Worm (Caenorhabditis elegans) whole organism, young adult: ENCODE measurements around the gene dhhc-1.

Experiments used
- B0261.1 ChIP-seq: sonication (generic microtip); optimal IDR thresholded peaks from 2 replicates; lab custom pipeline; 2016; ENCODE audit warnings: mild to moderate bottlenecking, missing genetic modification characterization, moderate library complexity, missing compliant biosample characterization
- F22D6.2 ChIP-seq: sonication (generic microtip); optimal IDR thresholded peaks from 2 replicates; lab custom pipeline; 2016; ENCODE audit warnings: mild to moderate bottlenecking, missing genetic modification characterization, missing compliant biosample characterization
- F33H1.4 ChIP-seq: fragments of 200-800 bp; sonication (Bioruptor generic); IDR thresholded peaks from 2 replicates; pipeline ENCODE4 v1.3.6; 2022; ENCODE audit warnings: missing genetic modification reagents, missing genetic modification characterization, missing compliant biosample characterization
- F52B5.7 ChIP-seq: sonication (generic microtip); optimal IDR thresholded peaks from 2 replicates; lab custom pipeline; 2016; ENCODE audit warnings: mild to moderate bottlenecking, missing genetic modification characterization, missing compliant biosample characterization
- F55B11.4 ChIP-seq: sonication (generic microtip); optimal IDR thresholded peaks from 2 replicates; lab custom pipeline; 2016; ENCODE audit warnings: missing compliant biosample characterization, missing genetic modification characterization, borderline replicate concordance; ENCODE audit not compliant: insufficient read depth
- F57A8.1 ChIP-seq: fragments of 200-800 bp; sonication (Bioruptor generic); optimal IDR thresholded peaks from 2 replicates; lab custom pipeline; 2018; ENCODE audit warnings: mild to moderate bottlenecking, missing genetic modification characterization, moderate library complexity, missing compliant biosample characterization
- Y53F4B.3 ChIP-seq: fragments of 200-800 bp; sonication (Bioruptor generic); IDR thresholded peaks from 2 replicates; pipeline ENCODE4 v1.3.6; 2022; ENCODE audit warnings: missing genetic modification reagents, missing genetic modification characterization, missing compliant biosample characterization
- attf-3 ChIP-seq: fragments of 200-800 bp; sonication (Bioruptor generic); conservative IDR thresholded peaks from 2 replicates; pipeline ENCODE4 v1.3.6; 2022; ENCODE audit warnings: missing genetic modification reagents, missing genetic modification characterization, missing compliant biosample characterization
- bed-1 ChIP-seq: fragments of 200-800 bp; sonication (Bioruptor generic); IDR thresholded peaks from 2 replicates; pipeline ENCODE4 v1.3.6; 2022; ENCODE audit warnings: missing genetic modification reagents, missing genetic modification characterization, missing compliant biosample characterization
- bed-2 ChIP-seq: fragments of 200-800 bp; sonication (Bioruptor generic); IDR thresholded peaks from 2 replicates; pipeline ENCODE4 v1.3.6; 2022; ENCODE audit warnings: missing genetic modification reagents, missing genetic modification characterization, missing compliant biosample characterization
- ccch-3 ChIP-seq: fragments of 200-800 bp; sonication (Bioruptor generic); optimal IDR thresholded peaks from 2 replicates; lab custom pipeline; 2018; ENCODE audit warnings: mild to moderate bottlenecking, missing genetic modification characterization, missing compliant biosample characterization
- ceh-27 ChIP-seq: fragments of 200-800 bp; sonication (Bioruptor generic); optimal IDR thresholded peaks from 2 replicates; lab custom pipeline; 2018; ENCODE audit warnings: mild to moderate bottlenecking, missing genetic modification characterization, moderate library complexity, missing compliant biosample characterization
- die-1 ChIP-seq: sonication (generic microtip); optimal IDR thresholded peaks from 2 replicates; lab custom pipeline; 2016; ENCODE audit warnings: missing genotype, mild to moderate bottlenecking, missing genetic modification characterization, missing compliant biosample characterization
- efl-1 ChIP-seq: fragments of 150-350 bp; optimal IDR thresholded peaks from 2 replicates; lab custom pipeline; 2014; ENCODE audit warnings: missing biosample characterization, missing genetic modification reagents, missing genetic modification characterization
- egl-18 ChIP-seq: fragments of 200-800 bp; sonication (Bioruptor generic); IDR thresholded peaks from 2 replicates; pipeline ENCODE4 v1.3.6; 2022; ENCODE audit warnings: missing genetic modification reagents, missing genetic modification characterization, missing compliant biosample characterization
- egl-44 ChIP-seq: fragments of 200-800 bp; sonication (Bioruptor generic); IDR thresholded peaks from 2 replicates; pipeline ENCODE4 v1.3.6; 2022; ENCODE audit warnings: missing genetic modification reagents, missing genetic modification characterization, missing compliant biosample characterization
- egrh-3 ChIP-seq: fragments of 200-800 bp; sonication (Bioruptor generic); IDR thresholded peaks from 2 replicates; pipeline ENCODE4 v1.3.6; 2022; ENCODE audit warnings: missing genetic modification reagents, missing genetic modification characterization, missing compliant biosample characterization
- ets-4 ChIP-seq: fragments of 200-800 bp; sonication (Bioruptor generic); optimal IDR thresholded peaks from 2 replicates; lab custom pipeline; 2018; ENCODE audit warnings: mild to moderate bottlenecking, missing genetic modification characterization, missing compliant biosample characterization
- fkh-3 ChIP-seq: sonication (generic microtip); optimal IDR thresholded peaks from 2 replicates; lab custom pipeline; 2016; ENCODE audit warnings: mild to moderate bottlenecking, missing genetic modification characterization, missing compliant biosample characterization
- gei-17 ChIP-seq: fragments of 200-800 bp; sonication (Bioruptor generic); optimal IDR thresholded peaks from 2 replicates; lab custom pipeline; 2018; ENCODE audit warnings: mild to moderate bottlenecking, missing genetic modification characterization, missing compliant biosample characterization
- hlh-26 ChIP-seq: fragments of 200-800 bp; sonication (Bioruptor generic); conservative IDR thresholded peaks from 2 replicates; pipeline ENCODE4 v1.3.6; 2022; ENCODE audit warnings: missing genetic modification reagents, missing genetic modification characterization, missing compliant biosample characterization
- hmg-1.2 ChIP-seq: fragments of 200-800 bp; sonication (Bioruptor generic); IDR thresholded peaks from 2 replicates; pipeline ENCODE4 v1.3.6; 2022; ENCODE audit warnings: missing genetic modification reagents, missing genetic modification characterization, missing compliant biosample characterization
- hrde-1 ChIP-seq: sonication (generic microtip); optimal IDR thresholded peaks from 2 replicates; lab custom pipeline; 2016; ENCODE audit warnings: missing genetic modification characterization, mild to moderate bottlenecking, missing compliant biosample characterization, moderate library complexity, missing genotype, missing genetic modification reagents, borderline replicate concordance
- lin-26 ChIP-seq: fragments of 200-800 bp; sonication (Bioruptor generic); IDR thresholded peaks from 2 replicates; pipeline ENCODE4 v1.3.6; 2022; ENCODE audit warnings: missing genetic modification reagents, missing genetic modification characterization, missing compliant biosample characterization
- madf-3 ChIP-seq: fragments of 200-800 bp; sonication (Bioruptor generic); IDR thresholded peaks from 2 replicates; pipeline ENCODE4 v1.3.6; 2022; ENCODE audit warnings: missing genetic modification reagents, missing genetic modification characterization, missing compliant biosample characterization
- nhr-120 ChIP-seq: fragments of 200-800 bp; sonication (Bioruptor generic); IDR thresholded peaks from 2 replicates; pipeline ENCODE4 v1.3.6; 2022; ENCODE audit warnings: missing genetic modification characterization, missing compliant biosample characterization
- nhr-179 ChIP-seq: sonication (generic microtip); optimal IDR thresholded peaks from 2 replicates; lab custom pipeline; 2016; ENCODE audit warnings: mild to moderate bottlenecking, missing genetic modification characterization, missing compliant biosample characterization
- nhr-80 ChIP-seq: sonication (generic microtip); optimal IDR thresholded peaks from 2 replicates; lab custom pipeline; 2016; ENCODE audit warnings: missing genetic modification characterization, missing compliant biosample characterization
- rcor-1 ChIP-seq: fragments of 200-800 bp; sonication (Bioruptor generic); IDR thresholded peaks from 2 replicates; pipeline ENCODE4 v1.3.6; 2022; ENCODE audit warnings: missing genetic modification reagents, missing genetic modification characterization, missing compliant biosample characterization
- repo-1 ChIP-seq: sonication (generic microtip); optimal IDR thresholded peaks from 2 replicates; lab custom pipeline; 2017; ENCODE audit warnings: mild to moderate bottlenecking, missing genetic modification characterization, missing compliant biosample characterization
- sdz-38 ChIP-seq: sonication (generic microtip); optimal IDR thresholded peaks from 2 replicates; lab custom pipeline; 2016; ENCODE audit warnings: missing genotype, missing genetic modification characterization, missing compliant biosample characterization
- snpc-1.1 ChIP-seq: sonication (generic microtip); optimal IDR thresholded peaks from 2 replicates; lab custom pipeline; 2017; ENCODE audit warnings: missing genetic modification characterization, mild to moderate bottlenecking, missing compliant biosample characterization, antibody characterized with exemption, moderate library complexity, missing genotype, missing genetic modification reagents; ENCODE audit not compliant: insufficient read depth
- snpc-1.3 ChIP-seq: sonication (generic microtip); optimal IDR thresholded peaks from 2 replicates; lab custom pipeline; 2017; ENCODE audit warnings: missing genetic modification characterization, mild to moderate bottlenecking, missing compliant biosample characterization, antibody characterized with exemption, moderate library complexity, missing genotype, missing genetic modification reagents; ENCODE audit not compliant: insufficient read depth
- snpc-4 ChIP-seq, 5 experiments: fragments of 150-350 bp in 1 of 5; sonication (generic microtip) in 4 of 5; optimal IDR thresholded peaks; 2 replicates each; lab custom pipeline; 2014 to 2018; ENCODE audit warnings: missing genetic modification characterization in 5 of 5, missing biosample characterization in 3 of 5, antibody characterized with exemption in 2 of 5, mild to moderate bottlenecking in 2 of 5, missing compliant biosample characterization in 2 of 5, missing genotype in 2 of 5, moderate library complexity in 2 of 5, missing genetic modification reagents in 1 of 5
- tbp1 ChIP-seq: fragments of 200-800 bp; sonication (Bioruptor generic); optimal IDR thresholded peaks from 2 replicates; lab custom pipeline; 2018; ENCODE audit warnings: mild to moderate bottlenecking, missing genetic modification characterization, missing compliant biosample characterization
- zfh-2 ChIP-seq: fragments of 200-800 bp; sonication (Bioruptor generic); conservative IDR thresholded peaks from 2 replicates; pipeline ENCODE4 v1.3.6; 2022; ENCODE audit warnings: missing genetic modification reagents, missing genetic modification characterization, missing compliant biosample characterization
- zim-3 ChIP-seq: sonication (generic microtip); optimal IDR thresholded peaks from 2 replicates; lab custom pipeline; 2017; ENCODE audit warnings: mild to moderate bottlenecking, missing genetic modification characterization, moderate library complexity, missing compliant biosample characterization

dhhc-1 gene

DNA sequence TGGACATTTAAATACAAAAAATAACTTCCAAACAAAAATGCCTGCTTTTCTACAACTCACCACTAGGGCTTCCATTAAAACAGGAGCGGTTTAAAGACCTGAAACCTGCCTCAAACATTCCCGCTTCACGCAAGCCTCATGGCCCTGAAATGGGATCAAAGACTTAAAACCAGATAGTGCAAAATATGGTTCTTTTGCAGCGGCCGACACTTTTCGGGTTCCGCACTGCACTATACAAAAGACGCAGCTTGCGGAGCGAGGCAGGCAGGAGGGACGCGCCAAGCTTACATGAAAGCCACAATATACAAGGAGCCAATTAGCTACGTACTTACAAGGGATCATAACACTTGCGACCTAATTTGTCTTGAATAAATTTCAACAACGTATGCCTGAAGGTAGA lies 26.7 kb downstream of the dhhc-1 start:
- TF ChIP-seq F22D6.2 (tag; lab: Kevin White, UChicago) = no peak
- TF ChIP-seq snpc-1.1 (tag; lab: Kevin White, UChicago) = peak; percentile 22
- no peak for TF ChIP-seq madf-3 (GFP tag; lab: Robert Waterston, UW)
- TF ChIP-seq snpc-4 (GFP tag; optimal IDR thresholded peaks at IDR 0.05; lab: Kevin White, UChicago) = peak; percentile 29
- peak in 2 of 4 experiments; percentile 88 to 91 for TF ChIP-seq snpc-4 (tag; optimal IDR thresholded peaks at IDR 0.05; lab: Kevin White, UChicago)
- peak; percentile 35; the same call in 1 of the 2 replicates for TF ChIP-seq hmg-1.2 (GFP tag; lab: Robert Waterston, UW)
- no peak for TF ChIP-seq snpc-1.3 (tag; lab: Kevin White, UChicago)
- no peak for TF ChIP-seq rcor-1 (GFP tag; lab: Robert Waterston, UW)
- TF ChIP-seq nhr-80 = no peak
- no peak for TF ChIP-seq bed-1 (GFP tag; lab: Robert Waterston, UW)
- TF ChIP-seq sdz-38 (tag; lab: Kevin White, UChicago) = no peak
- no peak for TF ChIP-seq die-1 (tag; lab: Kevin White, UChicago)
- TF ChIP-seq ceh-27 (GFP tag; lab: Kevin White, UChicago) = no peak

DNA sequence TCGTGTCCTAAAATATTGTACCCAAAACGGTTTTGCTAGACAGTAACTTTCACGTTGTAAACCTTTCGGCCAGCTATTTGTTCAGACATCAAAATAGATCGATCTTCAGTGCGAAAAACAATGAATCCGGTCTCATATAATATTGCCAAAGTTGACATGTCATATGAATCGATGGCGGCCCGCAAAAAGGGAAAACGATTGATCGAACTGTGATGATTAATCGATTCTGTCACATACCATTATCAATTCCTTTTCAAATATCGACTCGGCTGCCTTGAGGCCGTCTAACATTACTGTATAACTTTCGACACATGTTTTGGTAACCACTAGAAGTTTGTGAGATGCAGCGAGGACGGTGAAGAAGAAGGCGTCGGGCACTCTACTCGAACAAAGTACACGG lies 27.3 kb downstream of the dhhc-1 start:
- TF ChIP-seq Y53F4B.3 (GFP tag; lab: Robert Waterston, UW) = no peak
- TF ChIP-seq tbp1 (GFP tag; lab: Kevin White, UChicago) = no peak
- TF ChIP-seq ccch-3 = no peak
- no peak for TF ChIP-seq nhr-179 (tag; lab: Kevin White, UChicago)
- no peak for TF ChIP-seq B0261.1
- no peak for TF ChIP-seq hrde-1 (tag; lab: Kevin White, UChicago)

DNA sequence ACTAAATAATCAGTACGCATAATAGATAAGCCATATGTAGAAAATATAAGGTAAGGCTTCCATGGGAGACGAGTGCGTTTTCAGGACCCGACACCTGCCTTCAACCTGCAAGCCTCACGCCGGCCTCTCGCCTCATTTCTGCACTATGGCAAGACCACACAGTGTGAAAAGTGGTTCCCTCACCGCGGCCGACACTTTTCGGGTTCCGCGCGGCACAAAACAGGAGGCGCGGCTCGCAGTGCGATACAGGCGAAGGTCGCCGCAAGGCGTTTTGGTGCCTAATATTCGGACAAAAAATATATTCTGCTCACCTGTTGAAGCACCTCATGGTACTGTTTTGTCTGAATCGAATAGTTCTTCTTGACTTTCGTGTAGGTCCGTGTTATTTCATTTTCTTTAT lies 30.1 kb downstream of the dhhc-1 start:
- TF ChIP-seq snpc-1.1 (tag; lab: Kevin White, UChicago) (peak; percentile 67), snpc-4 (GFP tag; optimal IDR thresholded peaks at IDR 0.05; lab: Kevin White, UChicago) (peak; percentile 51), snpc-4 (tag; optimal IDR thresholded peaks at IDR 0.05; lab: Kevin White, UChicago) (peak in 3 of 4 experiments; percentile 50 to 88 (median 82)), fkh-3 (tag; lab: Kevin White, UChicago) (no peak), bed-2 (GFP tag; lab: Robert Waterston, UW) (no peak), egrh-3 (GFP tag; lab: Robert Waterston, UW) (peak; percentile 21; the same call in 1 of the 2 replicates), zfh-2 (GFP tag; lab: Robert Waterston, UW) (peak; percentile 82)

DNA sequence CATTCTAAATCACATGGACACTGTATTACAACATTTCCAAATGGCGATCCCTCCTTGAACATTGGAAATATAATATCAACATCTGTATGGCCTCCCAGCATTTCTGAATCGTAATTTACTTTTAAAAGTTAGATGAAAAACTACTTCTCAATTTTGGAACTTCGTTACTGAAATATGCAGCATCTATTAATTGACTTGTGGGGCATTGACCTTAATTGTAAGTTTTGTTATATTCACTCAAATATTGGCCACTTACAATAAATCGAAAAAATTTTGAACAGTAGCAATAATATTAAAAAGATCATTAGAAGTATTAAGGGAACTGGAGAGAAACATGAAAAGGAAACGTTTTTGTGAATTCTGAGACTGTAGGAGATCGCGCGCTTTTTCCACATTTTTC lies 31.0 kb downstream of the dhhc-1 start, which contains the start of gene mam-6:
TSS of gene mam-6 (minus strand) at position 101 of the 400 bp plus-strand sequence.
- no peak for TF ChIP-seq egl-18 (GFP tag; lab: Robert Waterston, UW)
- no peak for TF ChIP-seq efl-1 (GFP tag; lab: Kevin White, UChicago)
- TF ChIP-seq zim-3 (tag; lab: Kevin White, UChicago) = no peak
- no peak for TF ChIP-seq lin-26 (GFP tag; lab: Robert Waterston, UW)
- TF ChIP-seq hlh-26 = no peak
- TF ChIP-seq egl-44 (GFP tag; lab: Robert Waterston, UW) = no peak
- TF ChIP-seq ets-4 (GFP tag; lab: Kevin White, UChicago) = no peak
- TF ChIP-seq repo-1 (tag; lab: Kevin White, UChicago) = no peak
- TF ChIP-seq F33H1.4 (GFP tag; lab: Robert Waterston, UW) = no peak
- no peak for TF ChIP-seq gei-17 (GFP tag; lab: Kevin White, UChicago)
- no peak for TF ChIP-seq nhr-120 (GFP tag; lab: Robert Waterston, UW)
- TF ChIP-seq snpc-1.1 (tag; lab: Kevin White, UChicago) = no peak
- TF ChIP-seq attf-3 (GFP tag; lab: Robert Waterston, UW) = no peak
- TF ChIP-seq F52B5.7 (tag; lab: Kevin White, UChicago) = no peak
- TF ChIP-seq F55B11.4 (tag; lab: Kevin White, UChicago) = no peak
- TF ChIP-seq F57A8.1 (GFP tag; lab: Kevin White, UChicago) = no peak
- TF ChIP-seq, all 124 proteins: peak for 0
